Fruit fly (Drosophila melanogaster) whole organism, embryonic: Measurements from ENCODE around the gene CG13465.

Experiments used
- ATbp ChIP-seq: fragments of 200-800 bp; sonication (Bioruptor generic); optimal IDR thresholded peaks from 2 replicates; lab custom pipeline; 2017; ENCODE audit warnings: missing biosample characterization, mild to moderate bottlenecking, missing genetic modification characterization, missing genetic modification reagents
- B-H1 ChIP-seq: fragments of 200-800 bp; sonication (Bioruptor generic); IDR thresholded peaks from 3 replicates; pipeline ENCODE4 v1.3.6; 2022; ENCODE audit warnings: missing biosample characterization, missing genetic modification characterization
- B-H2 ChIP-seq: fragments of 200-800 bp; sonication (Bioruptor generic); optimal IDR thresholded peaks from 2 replicates; lab custom pipeline; 2018; ENCODE audit warnings: missing biosample characterization, mild to moderate bottlenecking, missing genetic modification characterization
- BtbVII ChIP-seq: fragments of 200-800 bp; sonication (Bioruptor generic); optimal IDR thresholded peaks from 3 replicates; lab custom pipeline; 2017; ENCODE audit warnings: missing biosample characterization, mild to moderate bottlenecking, missing genetic modification characterization
- C15 ChIP-seq: fragments of 200-800 bp; sonication (Bioruptor generic); IDR thresholded peaks from 3 replicates; pipeline ENCODE4 v1.3.6; 2022; ENCODE audit warnings: missing biosample characterization, missing genetic modification characterization
- CG10147 ChIP-seq: fragments of 200-800 bp; sonication (Bioruptor generic); optimal IDR thresholded peaks from 2 replicates; lab custom pipeline; 2019; ENCODE audit warnings: missing biosample characterization, mild to moderate bottlenecking, missing genetic modification characterization, moderate library complexity
- CG10431 ChIP-seq: fragments of 200-800 bp; sonication (Bioruptor generic); optimal IDR thresholded peaks from 3 replicates; lab custom pipeline; 2018; ENCODE audit warnings: missing biosample characterization, mild to moderate bottlenecking, missing genetic modification characterization
- CG10543 ChIP-seq: fragments of 200-800 bp; sonication (Bioruptor generic); optimal IDR thresholded peaks from 3 replicates; lab custom pipeline; 2017; ENCODE audit warnings: missing biosample characterization, mild to moderate bottlenecking, missing genetic modification characterization, moderate library complexity
- CG10959 ChIP-seq: fragments of 200-800 bp; sonication (Bioruptor generic); IDR thresholded peaks from 2 replicates; pipeline ENCODE4 v1.3.6; 2022; ENCODE audit warnings: missing biosample characterization, missing genetic modification characterization
- CG13296 ChIP-seq: fragments of 200-800 bp; sonication (Bioruptor generic); optimal IDR thresholded peaks from 3 replicates; lab custom pipeline; 2018; ENCODE audit warnings: missing biosample characterization, mild to moderate bottlenecking, missing genetic modification characterization
- CG13894 ChIP-seq: fragments of 200-800 bp; sonication (Bioruptor generic); optimal IDR thresholded peaks from 3 replicates; lab custom pipeline; 2018; ENCODE audit warnings: missing biosample characterization, mild to moderate bottlenecking, missing genetic modification characterization, moderate library complexity
- CG1529 ChIP-seq: fragments of 200-800 bp; sonication (Bioruptor generic); optimal IDR thresholded peaks from 3 replicates; lab custom pipeline; 2018; ENCODE audit warnings: missing biosample characterization, missing genetic modification characterization
- CG15479 ChIP-seq: fragments of 200-800 bp; sonication (Bioruptor generic); optimal IDR thresholded peaks from 3 replicates; lab custom pipeline; 2019; ENCODE audit warnings: missing biosample characterization, mild to moderate bottlenecking, missing genetic modification characterization, moderate library complexity
- CG16863 ChIP-seq: fragments of 200-800 bp; sonication (Bioruptor generic); optimal IDR thresholded peaks from 3 replicates; lab custom pipeline; 2016; ENCODE audit warnings: missing biosample characterization, missing genetic modification characterization
- CG2678 ChIP-seq: fragments of 200-800 bp; sonication (Bioruptor generic); optimal IDR thresholded peaks from 3 replicates; lab custom pipeline; 2019; ENCODE audit warnings: missing biosample characterization, mild to moderate bottlenecking, missing genetic modification characterization, moderate library complexity
- CG30020 ChIP-seq: fragments of 200-800 bp; optimal IDR thresholded peaks from 2 replicates; lab custom pipeline; 2019; ENCODE audit warnings: missing biosample characterization, mild to moderate bottlenecking, missing genetic modification characterization, moderate library complexity
- CG3065 ChIP-seq: fragments of 200-800 bp; sonication (Bioruptor generic); optimal IDR thresholded peaks from 2 replicates; lab custom pipeline; 2016; ENCODE audit warnings: missing biosample characterization, missing genetic modification characterization
- CG32767 ChIP-seq: fragments of 200-800 bp; sonication (Bioruptor generic); IDR thresholded peaks from 2 replicates; pipeline ENCODE4 v1.3.6; 2022; ENCODE audit warnings: missing biosample characterization, missing genetic modification characterization
- CG3281 ChIP-seq: fragments of 200-800 bp; sonication (Bioruptor generic); optimal IDR thresholded peaks from 3 replicates; lab custom pipeline; 2017; ENCODE audit warnings: missing biosample characterization, mild to moderate bottlenecking, missing genetic modification characterization
- CG34376 ChIP-seq: fragments of 200-800 bp; sonication (Bioruptor generic); optimal IDR thresholded peaks from 2 replicates; lab custom pipeline; 2018; ENCODE audit warnings: missing biosample characterization, mild to moderate bottlenecking, missing genetic modification characterization
- CG3995 ChIP-seq: fragments of 200-800 bp; sonication (Bioruptor generic); optimal IDR thresholded peaks from 3 replicates; lab custom pipeline; 2016; ENCODE audit warnings: missing biosample characterization, missing genetic modification characterization
- CG4360 ChIP-seq: fragments of 200-800 bp; sonication (Bioruptor generic); IDR thresholded peaks from 2 replicates; pipeline ENCODE4 v1.3.6; 2022; ENCODE audit warnings: missing biosample characterization, missing genetic modification characterization
- CG4854 ChIP-seq: fragments of 200-800 bp; sonication (Bioruptor generic); optimal IDR thresholded peaks from 2 replicates; lab custom pipeline; 2016; ENCODE audit warnings: missing biosample characterization, missing genetic modification characterization, inconsistent platforms
- CG5180 ChIP-seq: fragments of 200-800 bp; sonication (Bioruptor generic); optimal IDR thresholded peaks from 3 replicates; lab custom pipeline; 2017; ENCODE audit warnings: missing biosample characterization, missing genetic modification characterization, mild to moderate bottlenecking, moderate library complexity, missing genetic modification reagents
- D19B ChIP-seq: fragments of 200-800 bp; sonication (Bioruptor generic); optimal IDR thresholded peaks from 2 replicates; lab custom pipeline; 2017; ENCODE audit warnings: missing biosample characterization, mild to moderate bottlenecking, missing genetic modification characterization
- Dad ChIP-seq: fragments of 200-800 bp; sonication (Bioruptor generic); optimal IDR thresholded peaks from 3 replicates; lab custom pipeline; 2016; ENCODE audit warnings: missing biosample characterization, missing genetic modification characterization
- Dek ChIP-seq: fragments of 200-800 bp; sonication (Bioruptor generic); optimal IDR thresholded peaks from 3 replicates; lab custom pipeline; 2019; ENCODE audit warnings: missing biosample characterization, mild to moderate bottlenecking, missing genetic modification characterization, moderate library complexity
- Dll ChIP-seq: fragments of 200-800 bp; sonication (Bioruptor generic); IDR thresholded peaks from 4 replicates; pipeline ENCODE4 v1.3.6; 2022; ENCODE audit warnings: missing biosample characterization, missing genetic modification characterization; ENCODE audit not compliant: partially characterized antibody
- Gsc ChIP-seq: fragments of 200-800 bp; sonication (Bioruptor generic); IDR thresholded peaks from 2 replicates; pipeline ENCODE4 v1.3.6; 2022; ENCODE audit warnings: missing biosample characterization, missing genetic modification characterization
- HmgZ ChIP-seq: fragments of 200-800 bp; sonication (Bioruptor generic); optimal IDR thresholded peaks from 2 replicates; lab custom pipeline; 2018; ENCODE audit warnings: missing biosample characterization, mild to moderate bottlenecking, missing genetic modification characterization
- Hr3 ChIP-seq: fragments of 200-800 bp; sonication (Bioruptor generic); optimal IDR thresholded peaks from 3 replicates; lab custom pipeline; 2016; ENCODE audit warnings: missing biosample characterization, missing genetic modification characterization
- Max ChIP-seq: fragments of 200-800 bp; sonication (Bioruptor generic); optimal IDR thresholded peaks from 2 replicates; lab custom pipeline; 2016; ENCODE audit warnings: missing biosample characterization, mild to moderate bottlenecking, missing genetic modification characterization
- Med ChIP-seq: fragments of 200-800 bp; sonication (Bioruptor generic); peaks from one replicate; lab custom pipeline; 2016; ENCODE audit warnings: missing biosample characterization, missing genetic modification characterization, mild to moderate bottlenecking, inconsistent platforms, moderate library complexity
- Meics ChIP-seq: fragments of 200-800 bp; sonication (Bioruptor generic); optimal IDR thresholded peaks from 2 replicates; lab custom pipeline; 2017; ENCODE audit warnings: missing biosample characterization, mild to moderate bottlenecking, missing genetic modification characterization
- Optix ChIP-seq: fragments of 200-800 bp; sonication (Bioruptor generic); IDR thresholded peaks from 3 replicates; pipeline ENCODE4 v1.3.6; 2022; ENCODE audit warnings: missing biosample characterization, missing genetic modification characterization
- PHDP ChIP-seq: fragments of 200-800 bp; sonication (Bioruptor generic); optimal IDR thresholded peaks from 3 replicates; lab custom pipeline; 2018; ENCODE audit warnings: missing biosample characterization, mild to moderate bottlenecking, missing genetic modification characterization, moderate library complexity
- Side ChIP-seq: fragments of 200-800 bp; sonication (Bioruptor generic); optimal IDR thresholded peaks from 2 replicates; lab custom pipeline; 2016; ENCODE audit warnings: missing biosample characterization, missing genetic modification characterization
- bsh ChIP-seq, 2 experiments: fragments of 200-800 bp; sonication (Bioruptor generic); optimal IDR thresholded peaks; 2 replicates each; lab custom pipeline; 2017 to 2018; ENCODE audit warnings: mild to moderate bottlenecking in 2 of 2, missing biosample characterization in 2 of 2, missing genetic modification characterization in 2 of 2, moderate library complexity in 1 of 2
- chn ChIP-seq: fragments of 200-800 bp; sonication (Bioruptor generic); optimal IDR thresholded peaks from 2 replicates; lab custom pipeline; 2016; ENCODE audit warnings: missing biosample characterization, missing genetic modification characterization
- exex ChIP-seq: fragments of 200-800 bp; sonication (Bioruptor generic); optimal IDR thresholded peaks from 4 replicates; lab custom pipeline; 2018; ENCODE audit warnings: missing biosample characterization, mild to moderate bottlenecking, missing genetic modification characterization, moderate library complexity
- fd64A ChIP-seq: fragments of 200-800 bp; sonication (Bioruptor generic); optimal IDR thresholded peaks from 3 replicates; lab custom pipeline; 2018; ENCODE audit warnings: missing biosample characterization, mild to moderate bottlenecking, missing genetic modification characterization
- grau ChIP-seq: fragments of 200-800 bp; optimal IDR thresholded peaks from 3 replicates; lab custom pipeline; 2019; ENCODE audit warnings: missing biosample characterization, mild to moderate bottlenecking, missing genetic modification characterization, moderate library complexity
- gro ChIP-seq: fragments of 200-800 bp; sonication (Bioruptor generic); optimal IDR thresholded peaks from 2 replicates; lab custom pipeline; 2016; ENCODE audit warnings: missing biosample characterization, missing genetic modification characterization
- insv ChIP-seq, 2 experiments: fragments of 200-800 bp; sonication (Bioruptor generic); optimal IDR thresholded peaks; 3 replicates each; lab custom pipeline; 2016 to 2018; ENCODE audit warnings: missing biosample characterization in 2 of 2, missing genetic modification characterization in 2 of 2
- nom ChIP-seq: fragments of 200-800 bp; sonication (Bioruptor generic); optimal IDR thresholded peaks from 2 replicates; lab custom pipeline; 2017; ENCODE audit warnings: missing biosample characterization, missing genetic modification characterization, mild to moderate bottlenecking, moderate library complexity, missing genetic modification reagents
- oc ChIP-seq: fragments of 200-800 bp; sonication (Bioruptor generic); optimal IDR thresholded peaks from 2 replicates; lab custom pipeline; 2018; ENCODE audit warnings: missing biosample characterization, mild to moderate bottlenecking, missing genetic modification characterization, moderate library complexity
- sens ChIP-seq: fragments of 200-800 bp; sonication (Bioruptor generic); peaks from one replicate; lab custom pipeline; 2016; ENCODE audit warnings: missing biosample characterization, missing genetic modification characterization
- zen2 ChIP-seq: fragments of 200-800 bp; sonication (Bioruptor generic); IDR thresholded peaks from 3 replicates; pipeline ENCODE4 v1.3.6; 2022; ENCODE audit warnings: missing biosample characterization, missing genetic modification characterization; ENCODE audit not compliant: partially characterized antibody
- zfh2 ChIP-seq: fragments of 200-800 bp; sonication (Bioruptor generic); optimal IDR thresholded peaks from 2 replicates; lab custom pipeline; 2016; ENCODE audit warnings: missing biosample characterization, missing genetic modification characterization

Gene CG13465

dm6 chr3L:14944231-14944630 is at the start of gene CG13465:
CG13465 (minus strand) TSS chr3L:14944331.
- TF ChIP-seq CG4360 (GFP tag; lab: Robert Waterston, UW) (0 out of 2 replicates have a peak, but pooled peaks have one; percentile 15), Optix (GFP tag; lab: Robert Waterston, UW) (no peak), CG15479 (GFP tag; lab: Kevin White, UChicago) (peak; percentile 69), Dad (GFP tag; lab: Kevin White, UChicago) (no peak)

- TF ChIP-seq insv (GFP tag; optimal IDR thresholded peaks at IDR 0.05; lab: Kevin White, UChicago) (no peak), B-H2 (peak; percentile 6), Gsc (GFP tag; lab: Robert Waterston, UW) (no peak), CG15479 (GFP tag; lab: Kevin White, UChicago) (no peak), Meics (GFP tag; lab: Kevin White, UChicago) (peak; percentile 20), Med (GFP tag; lab: Kevin White, UChicago) (peak; percentile 57), ATbp (GFP tag; lab: Kevin White, UChicago) (peak; percentile 0), chn (GFP tag; lab: Kevin White, UChicago) (no peak), oc (tag; lab: Kevin White, UChicago) (no peak), CG2678 (tag; lab: Kevin White, UChicago) (peak; percentile 46), CG10959 (GFP tag; lab: Robert Waterston, UW) (no peak), PHDP (peak; percentile 34), CG3995 (GFP tag; lab: Kevin White, UChicago) (no peak), CG16863 (no peak), Hr3 (GFP tag; lab: Kevin White, UChicago) (no peak), CG34376 (peak; percentile 28), CG13296 (GFP tag; lab: Kevin White, UChicago) (peak; percentile 59), CG32767 (no peak), Dek (tag; lab: Kevin White, UChicago) (no peak), CG3065 (GFP tag; lab: Kevin White, UChicago) (no peak), Max (GFP tag; lab: Kevin White, UChicago) (no peak), CG10543 (peak; percentile 26), Dll (GFP tag; lab: Robert Waterston, UW) (no peak), CG10431 (GFP tag; lab: Kevin White, UChicago) (no peak), sens (GFP tag; lab: Kevin White, UChicago) (no peak), fd64A (GFP tag; lab: Kevin White, UChicago) (peak; percentile 16), C15 (GFP tag; lab: Robert Waterston, UW) (no peak), BtbVII (GFP tag; lab: Kevin White, UChicago) (peak; percentile 50), HmgZ (tag; lab: Kevin White, UChicago) (peak; percentile 20), gro (no peak), CG1529 (GFP tag; lab: Kevin White, UChicago) (no peak), grau (no peak), nom (GFP tag; lab: Kevin White, UChicago) (no peak), bsh (GFP tag; optimal IDR thresholded peaks at IDR 0.05; lab: Kevin White, UChicago) (no peak), CG3281 (GFP tag; lab: Kevin White, UChicago) (peak; percentile 24), CG30020 (no peak), exex (tag; lab: Kevin White, UChicago) (peak; percentile 6), zfh2 (GFP tag; lab: Kevin White, UChicago) (no peak), CG10147 (GFP tag; lab: Kevin White, UChicago) (no peak), D19B (no peak), CG5180 (GFP tag; lab: Kevin White, UChicago) (no peak), zen2 (GFP tag; lab: Robert Waterston, UW) (no peak), CG13894 (tag; lab: Kevin White, UChicago) (peak; percentile 64), Side (no peak), CG4854 (no peak), B-H1 (GFP tag; lab: Robert Waterston, UW) (no peak)
Observed at dm6 chr3L:14992807-14993206, 48.7 kb upstream of the CG13465 start.
